Worm (Caenorhabditis elegans) whole organism, L1 larva: ENCODE results near the gene T24C4.2.

Source experiments
- C04F5.9 ChIP-seq: sonication (generic microtip); optimal IDR thresholded peaks from 2 replicates; lab custom pipeline; 2016; ENCODE audit warnings: missing genetic modification characterization, missing compliant biosample characterization
- C34B4.2 ChIP-seq: sonication (generic microtip); optimal IDR thresholded peaks from 2 replicates; lab custom pipeline; 2017; ENCODE audit warnings: mild to moderate bottlenecking, missing genetic modification characterization, missing compliant biosample characterization
- F16B12.6 ChIP-seq: fragments of 150-350 bp; optimal IDR thresholded peaks from 2 replicates; lab custom pipeline; 2014; ENCODE audit warnings: missing biosample characterization, missing genetic modification characterization
- Y116A8C.19 ChIP-seq: sonication (generic microtip); optimal IDR thresholded peaks from 2 replicates; lab custom pipeline; 2016; ENCODE audit warnings: missing compliant biosample characterization, missing genetic modification characterization, borderline replicate concordance
- aha-1 ChIP-seq: fragments of 150-350 bp; optimal IDR thresholded peaks from 2 replicates; lab custom pipeline; 2014; ENCODE audit warnings: missing biosample characterization, missing genetic modification characterization
- alr-1 ChIP-seq: fragments of 200-800 bp; sonication (Bioruptor generic); optimal IDR thresholded peaks from 2 replicates; lab custom pipeline; 2018; ENCODE audit warnings: borderline replicate concordance, mild to moderate bottlenecking, missing genetic modification characterization, missing compliant biosample characterization
- blmp-1 ChIP-seq: fragments of 150-350 bp; optimal IDR thresholded peaks from 2 replicates; lab custom pipeline; 2014; ENCODE audit warnings: missing biosample characterization, missing genetic modification characterization
- ceh-8 ChIP-seq: fragments of 200-800 bp; sonication (Bioruptor generic); optimal IDR thresholded peaks from 2 replicates; lab custom pipeline; 2018; ENCODE audit warnings: mild to moderate bottlenecking, missing genetic modification characterization, moderate library complexity, missing compliant biosample characterization
- ceh-82 ChIP-seq, 3 experiments: fragments of 150-350 bp in 1 of 3; sonication (generic microtip) in 2 of 3; optimal IDR thresholded peaks; 2 replicates each; lab custom pipeline; 2014 to 2017; ENCODE audit warnings: missing biosample characterization in 3 of 3, missing genetic modification characterization in 3 of 3
- ceh-88 ChIP-seq: fragments of 200-800 bp; sonication (Bioruptor generic); IDR thresholded peaks from 2 replicates; pipeline ENCODE4 v1.3.6; 2022; ENCODE audit warnings: missing genetic modification characterization, missing compliant biosample characterization
- egl-13 ChIP-seq: sonication (generic microtip); optimal IDR thresholded peaks from 2 replicates; lab custom pipeline; 2016; ENCODE audit warnings: missing genotype, missing genetic modification reagents, missing genetic modification characterization, missing compliant biosample characterization
- elt-3 ChIP-seq, 6 experiments: fragments of 150-350 bp in 1 of 6; sonication (generic microtip); optimal IDR thresholded peaks; 2 replicates each; lab custom pipeline; 2017 to 2018; ENCODE audit warnings: missing biosample characterization in 6 of 6, missing genetic modification characterization in 6 of 6, inconsistent platforms in 1 of 6
- ets-5 ChIP-seq: fragments of 200-800 bp; sonication (Bioruptor generic); IDR thresholded peaks from 2 replicates; pipeline ENCODE4 v1.3.6; 2022; ENCODE audit warnings: missing genetic modification characterization, missing compliant biosample characterization
- fkh-10 ChIP-seq: sonication (generic microtip); optimal IDR thresholded peaks from 2 replicates; lab custom pipeline; 2017; ENCODE audit warnings: missing biosample characterization, missing genetic modification reagents, missing genetic modification characterization
- fkh-4 ChIP-seq: sonication (generic microtip); optimal IDR thresholded peaks from 2 replicates; lab custom pipeline; 2016; ENCODE audit warnings: missing compliant biosample characterization, missing genetic modification characterization, borderline replicate concordance
- fkh-8 ChIP-seq: sonication (generic microtip); optimal IDR thresholded peaks from 2 replicates; lab custom pipeline; 2016; ENCODE audit warnings: mild to moderate bottlenecking, missing genetic modification characterization, missing compliant biosample characterization
- fos-1 ChIP-seq: fragments of 150-350 bp; optimal IDR thresholded peaks from 2 replicates; lab custom pipeline; 2014; ENCODE audit warnings: missing biosample characterization, missing genetic modification characterization
- grh-1 ChIP-seq: fragments of 200-800 bp; sonication (Bioruptor generic); IDR thresholded peaks from 2 replicates; pipeline ENCODE4 v1.3.6; 2022; ENCODE audit warnings: missing genetic modification reagents, missing genetic modification characterization, missing compliant biosample characterization
- hlh-4 ChIP-seq: sonication (generic microtip); optimal IDR thresholded peaks from 2 replicates; lab custom pipeline; 2016; ENCODE audit warnings: mild to moderate bottlenecking, missing genetic modification characterization, missing compliant biosample characterization
- lin-35 ChIP-seq, 2 experiments: fragments of 150-350 bp; optimal IDR thresholded peaks; 2 replicates each; lab custom pipeline; 2014; ENCODE audit warnings: missing biosample characterization in 2 of 2, missing genetic modification characterization in 2 of 2, missing genetic modification reagents in 2 of 2
- lin-39 ChIP-seq: fragments of 150-350 bp; optimal IDR thresholded peaks from 2 replicates; lab custom pipeline; 2014; ENCODE audit warnings: missing biosample characterization, missing genetic modification reagents, missing genetic modification characterization
- lir-3 ChIP-seq: sonication (generic microtip); optimal IDR thresholded peaks from 2 replicates; lab custom pipeline; 2016; ENCODE audit warnings: mild to moderate bottlenecking, missing genetic modification characterization, moderate library complexity, missing compliant biosample characterization; ENCODE audit not compliant: poor library complexity
- lsy-2 ChIP-seq, 2 experiments: fragments of 150-350 bp; optimal IDR thresholded peaks; 2 replicates each; lab custom pipeline; 2014; ENCODE audit warnings: missing biosample characterization in 2 of 2, missing genetic modification characterization in 2 of 2
- nhr-20 ChIP-seq: sonication (generic microtip); optimal IDR thresholded peaks from 2 replicates; lab custom pipeline; 2016; ENCODE audit warnings: mild to moderate bottlenecking, missing genetic modification characterization, missing compliant biosample characterization
- nhr-47 ChIP-seq: sonication (generic microtip); optimal IDR thresholded peaks from 2 replicates; lab custom pipeline; 2016; ENCODE audit warnings: mild to moderate bottlenecking, missing genetic modification characterization, moderate library complexity, missing compliant biosample characterization
- nhr-71 ChIP-seq: sonication (generic microtip); optimal IDR thresholded peaks from 2 replicates; lab custom pipeline; 2016; ENCODE audit warnings: mild to moderate bottlenecking, missing genetic modification characterization, moderate library complexity, missing compliant biosample characterization
- nhr-76 ChIP-seq: sonication (generic microtip); optimal IDR thresholded peaks from 2 replicates; lab custom pipeline; 2017; ENCODE audit warnings: missing biosample characterization, missing genetic modification characterization
- nhr-84 ChIP-seq: sonication (generic microtip); optimal IDR thresholded peaks from 2 replicates; lab custom pipeline; 2017; ENCODE audit warnings: missing biosample characterization, missing genetic modification characterization
- nhr-85 ChIP-seq: sonication (generic microtip); peaks from one replicate; lab custom pipeline; 2016; ENCODE audit warnings: missing genetic modification characterization, inconsistent platforms, missing compliant biosample characterization
- pax-3 ChIP-seq: fragments of 200-800 bp; sonication (Bioruptor generic); optimal IDR thresholded peaks from 2 replicates; lab custom pipeline; 2018; ENCODE audit warnings: mild to moderate bottlenecking, missing genetic modification characterization, moderate library complexity, missing compliant biosample characterization
- pqm-1 ChIP-seq: sonication (generic microtip); optimal IDR thresholded peaks from 3 replicates; lab custom pipeline; 2017; ENCODE audit warnings: missing biosample characterization, missing genetic modification characterization
- rnt-1 ChIP-seq: sonication (generic microtip); optimal IDR thresholded peaks from 2 replicates; lab custom pipeline; 2016; ENCODE audit warnings: mild to moderate bottlenecking, missing genetic modification characterization, moderate library complexity, missing compliant biosample characterization
- snu-23 ChIP-seq: sonication (generic microtip); optimal IDR thresholded peaks from 2 replicates; lab custom pipeline; 2016; ENCODE audit warnings: missing genetic modification characterization, missing compliant biosample characterization
- sox-4 ChIP-seq: sonication (generic microtip); optimal IDR thresholded peaks from 2 replicates; lab custom pipeline; 2016; ENCODE audit warnings: missing genetic modification characterization, missing compliant biosample characterization
- sptf-1 ChIP-seq: fragments of 150-350 bp; optimal IDR thresholded peaks from 2 replicates; lab custom pipeline; 2014; ENCODE audit warnings: missing biosample characterization, missing genetic modification characterization
- sup-37 ChIP-seq: fragments of 200-800 bp; sonication (Bioruptor generic); optimal IDR thresholded peaks from 2 replicates; lab custom pipeline; 2018; ENCODE audit warnings: mild to moderate bottlenecking, missing genetic modification characterization, missing compliant biosample characterization
- tbx-2 ChIP-seq: sonication (generic microtip); optimal IDR thresholded peaks from 2 replicates; lab custom pipeline; 2016; ENCODE audit warnings: missing genetic modification characterization, missing compliant biosample characterization
- tlp-1 ChIP-seq: fragments of 150-350 bp; optimal IDR thresholded peaks from 2 replicates; lab custom pipeline; 2014; ENCODE audit warnings: missing biosample characterization, missing genetic modification characterization
- unc-130 ChIP-seq: fragments of 150-350 bp; optimal IDR thresholded peaks from 2 replicates; lab custom pipeline; 2017; ENCODE audit warnings: missing biosample characterization, missing genetic modification characterization, inconsistent platforms
- unc-62 ChIP-seq: fragments of 150-350 bp; optimal IDR thresholded peaks from 2 replicates; lab custom pipeline; 2014; ENCODE audit warnings: missing biosample characterization, missing genetic modification reagents, missing genetic modification characterization
- zag-1 ChIP-seq: fragments of 150-350 bp; optimal IDR thresholded peaks from 2 replicates; lab custom pipeline; 2014; ENCODE audit warnings: missing biosample characterization, missing genetic modification characterization
- zip-4 ChIP-seq: fragments of 200-800 bp; sonication (Bioruptor generic); optimal IDR thresholded peaks from 2 replicates; lab custom pipeline; 2018; ENCODE audit warnings: mild to moderate bottlenecking, missing genetic modification characterization, moderate library complexity, missing compliant biosample characterization
- ztf-11 ChIP-seq, 2 experiments: sonication (generic microtip); optimal IDR thresholded peaks; 2 replicates each; lab custom pipeline; 2016 to 2017; ENCODE audit warnings: missing genetic modification characterization in 2 of 2, missing biosample characterization in 1 of 2, missing compliant biosample characterization in 1 of 2

T24C4.2 gene

ce11 chrIII:910540-911311 lies 41.0 kb upstream of the T24C4.2 start, which contains the start of the genes F23H11.5 and bra-2 (continued):
- TF ChIP-seq pax-3 (tag; lab: Kevin White, UChicago) = no peak
- peak; percentile 27 for TF ChIP-seq F16B12.6 (tag; lab: Kevin White, UChicago)
- TF ChIP-seq zip-4 (GFP tag; lab: Kevin White, UChicago) = no peak
- TF ChIP-seq sup-37 (GFP tag; lab: Kevin White, UChicago) = no peak
- TF ChIP-seq ceh-88 (GFP tag; lab: Robert Waterston, UW) = no peak
- TF ChIP-seq nhr-71 (tag; lab: Kevin White, UChicago) = peak; percentile 34
- no peak for TF ChIP-seq hlh-4 (tag; lab: Kevin White, UChicago)
- no peak for TF ChIP-seq unc-62
- TF ChIP-seq aha-1 = no peak
- no peak for TF ChIP-seq tbx-2 (tag; lab: Kevin White, UChicago)
- TF ChIP-seq fkh-10 (GFP tag; lab: Kevin White, UChicago) = no peak
- peak in 1 of 6 experiments; percentile 5 for TF ChIP-seq elt-3 (tag; optimal IDR thresholded peaks at IDR 0.05; lab: Kevin White, UChicago)
- TF ChIP-seq snu-23 (GFP tag; lab: Kevin White, UChicago) = peak; percentile 44
- no peak for TF ChIP-seq fkh-8
- TF ChIP-seq pqm-1 (tag; lab: Kevin White, UChicago) = no peak
- no peak for TF ChIP-seq C34B4.2 (tag; lab: Kevin White, UChicago)
- no peak for TF ChIP-seq rnt-1 (tag; lab: Kevin White, UChicago)
- TF ChIP-seq tlp-1 (tag; lab: Kevin White, UChicago) = no peak
- TF ChIP-seq C04F5.9 = no peak
- no peak for TF ChIP-seq sptf-1 (tag; lab: Kevin White, UChicago)
- TF ChIP-seq ets-5 = no peak
- no peak for TF ChIP-seq zag-1
- TF ChIP-seq nhr-84 (tag; lab: Kevin White, UChicago) = no peak
- no peak for TF ChIP-seq grh-1 (GFP tag; lab: Robert Waterston, UW)
- TF ChIP-seq fkh-4 (tag; lab: Kevin White, UChicago) = no peak
- TF ChIP-seq lin-39 (tag; lab: Kevin White, UChicago) = no peak
- peak; percentile 9 for TF ChIP-seq lir-3 (tag; lab: Kevin White, UChicago)
- no peak for TF ChIP-seq alr-1
- no peak for TF ChIP-seq ztf-11 (tag; optimal IDR thresholded peaks at IDR 0.05; lab: Kevin White, UChicago)
- no peak for TF ChIP-seq fos-1 (tag; lab: Kevin White, UChicago)
- peak; percentile 33 to 41 for TF ChIP-seq lin-35 (GFP tag; optimal IDR thresholded peaks at IDR 0.05; lab: Kevin White, UChicago)
- TF ChIP-seq nhr-76 (tag; lab: Kevin White, UChicago) = no peak
- peak; percentile 57 for TF ChIP-seq blmp-1
- no peak for TF ChIP-seq ceh-8 (GFP tag; lab: Kevin White, UChicago)
- TF ChIP-seq ceh-82 (tag; optimal IDR thresholded peaks at IDR 0.05; lab: Kevin White, UChicago) = no peak
- TF ChIP-seq unc-130 = peak; percentile 36
- no peak for TF ChIP-seq sox-4 (tag; lab: Kevin White, UChicago)
- TF ChIP-seq egl-13 (tag; lab: Kevin White, UChicago) = no peak
- no peak for TF ChIP-seq Y116A8C.19 (tag; lab: Kevin White, UChicago)

DNA sequence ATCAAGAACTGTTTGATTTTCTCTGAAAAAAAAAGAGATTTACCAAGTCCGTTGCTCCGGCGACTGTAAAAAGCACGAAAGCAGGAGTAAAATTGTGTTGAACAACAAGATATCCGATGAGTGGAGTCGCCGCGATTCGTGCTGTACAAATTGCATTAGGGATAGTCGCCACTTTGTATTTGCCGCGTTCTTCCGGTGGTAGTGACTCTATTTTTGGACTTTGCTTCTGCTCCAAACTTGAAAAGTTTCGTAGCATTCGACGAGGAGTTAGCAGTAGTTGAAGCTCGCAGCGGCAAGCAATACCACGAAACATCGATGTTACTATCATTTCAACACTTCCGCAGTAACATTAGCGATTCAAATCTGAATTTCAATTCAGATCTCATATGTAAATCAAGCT lies 39.8 kb upstream of the T24C4.2 start, which contains the start of gene crls-1:
TSS of gene crls-1 (minus strand) at position 363 of the 400 bp plus-strand sequence.
- peak; percentile 3 for TF ChIP-seq nhr-47 (tag; lab: Kevin White, UChicago)
- peak; percentile 7 for TF ChIP-seq rnt-1 (tag; lab: Kevin White, UChicago)
- TF ChIP-seq nhr-20 (tag; lab: Kevin White, UChicago) = no peak
- peak in 1 of 2 experiments; percentile 4 for TF ChIP-seq lsy-2 (tag; optimal IDR thresholded peaks at IDR 0.05; lab: Kevin White, UChicago)
- TF ChIP-seq nhr-85 = peak; percentile 14
- TF ChIP-seq hlh-4 (tag; lab: Kevin White, UChicago) = no peak
